Fruit fly (Drosophila melanogaster) whole organism: ENCODE measurements around the gene Kpc1.

ENCODE experiments used
- Dll ChIP-seq: fragments of >200 bp; optimal IDR thresholded peaks from 2 replicates; lab custom pipeline; 2017
- EcR ChIP-seq, 2 experiments: fragments of >200 bp; optimal IDR thresholded peaks; 2 replicates each; lab custom pipeline; 2017; ENCODE audit warnings: missing biosample characterization in 2 of 2, missing genetic modification characterization in 2 of 2, missing genetic modification reagents in 2 of 2
- psq ChIP-seq: fragments of >200 bp; optimal IDR thresholded peaks from 2 replicates; lab custom pipeline; 2017
- usp ChIP-seq: fragments of >200 bp; optimal IDR thresholded peaks from 2 replicates; lab custom pipeline; 2017; ENCODE audit warnings: missing biosample characterization, missing genetic modification characterization, mixed read lengths

DNA sequence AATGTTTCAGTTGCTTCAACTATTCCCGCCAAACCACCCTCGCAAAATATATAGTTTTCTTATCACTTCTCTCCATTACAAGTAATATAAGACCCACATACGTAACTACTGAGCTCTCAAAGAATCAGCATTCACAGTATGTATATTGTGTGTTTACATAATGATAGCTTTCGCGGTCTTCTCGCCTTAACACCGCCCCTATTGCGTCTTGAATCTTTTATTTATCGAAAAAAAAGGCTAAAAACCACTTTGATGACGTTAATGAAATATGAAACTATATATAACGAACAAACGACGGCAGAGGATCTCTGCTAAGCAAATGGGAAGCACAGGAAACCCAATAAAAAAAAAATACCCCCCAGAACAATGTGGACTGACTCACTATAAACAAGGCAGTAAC lies 1.4 kb upstream of the Kpc1 start:
- TF ChIP-seq psq (lab: Kevin White, UChicago) = no peak
- TF ChIP-seq Dll (lab: Kevin White, UChicago) = no peak
- TF ChIP-seq usp (GFP tag; lab: Kevin White, UChicago) = no peak
- TF ChIP-seq EcR (GFP tag; optimal IDR thresholded peaks at IDR 0.05; lab: Kevin White, UChicago) = no peak
